Worm (Caenorhabditis elegans) whole organism, midembryonic: ENCODE results near the gene frpr-6.

Source experiments
- T22C8.4 ChIP-seq: fragments of 200-800 bp; sonication (Bioruptor generic); IDR thresholded peaks from 2 replicates; pipeline ENCODE4 v1.3.6; 2022; ENCODE audit warnings: missing genetic modification characterization, missing compliant biosample characterization
- cog-1 ChIP-seq: sonication (generic microtip); optimal IDR thresholded peaks from 2 replicates; lab custom pipeline; 2016; ENCODE audit warnings: missing genetic modification characterization, missing compliant biosample characterization
- flt-1 ChIP-seq: fragments of 200-800 bp; sonication (Bioruptor generic); IDR thresholded peaks from 2 replicates; pipeline ENCODE4 v1.3.6; 2022; ENCODE audit warnings: missing genetic modification characterization, missing compliant biosample characterization
- klf-2 ChIP-seq: fragments of 200-800 bp; sonication (Bioruptor generic); conservative IDR thresholded peaks from 2 replicates; pipeline ENCODE4 v1.3.6; 2022; ENCODE audit warnings: missing genetic modification reagents, missing genetic modification characterization, missing compliant biosample characterization
- med-1 ChIP-seq: sonication (generic microtip); optimal IDR thresholded peaks from 2 replicates; lab custom pipeline; 2017; ENCODE audit warnings: missing genetic modification characterization, mild to moderate bottlenecking, missing compliant biosample characterization, antibody characterized with exemption, missing genetic modification reagents; ENCODE audit not compliant: insufficient read depth
- ref-1 ChIP-seq: fragments of 200-800 bp; sonication (Bioruptor generic); conservative IDR thresholded peaks from 2 replicates; pipeline ENCODE4 v1.3.6; 2022; ENCODE audit warnings: missing genetic modification reagents, missing genetic modification characterization, missing compliant biosample characterization
- tab-1 ChIP-seq: fragments of 200-800 bp; sonication (Bioruptor generic); IDR thresholded peaks from 2 replicates; pipeline ENCODE4 v1.3.6; 2022; ENCODE audit warnings: missing genetic modification characterization, missing compliant biosample characterization
- ztf-23 ChIP-seq: fragments of 200-800 bp; sonication (Bioruptor generic); IDR thresholded peaks from 2 replicates; pipeline ENCODE4 v1.3.6; 2022; ENCODE audit warnings: missing genetic modification reagents, missing genetic modification characterization, missing compliant biosample characterization
- ztf-29 ChIP-seq: fragments of 200-800 bp; sonication (Bioruptor generic); IDR thresholded peaks from 2 replicates; pipeline ENCODE4 v1.3.6; 2022; ENCODE audit warnings: missing genetic modification reagents, missing genetic modification characterization, missing compliant biosample characterization

DNA sequence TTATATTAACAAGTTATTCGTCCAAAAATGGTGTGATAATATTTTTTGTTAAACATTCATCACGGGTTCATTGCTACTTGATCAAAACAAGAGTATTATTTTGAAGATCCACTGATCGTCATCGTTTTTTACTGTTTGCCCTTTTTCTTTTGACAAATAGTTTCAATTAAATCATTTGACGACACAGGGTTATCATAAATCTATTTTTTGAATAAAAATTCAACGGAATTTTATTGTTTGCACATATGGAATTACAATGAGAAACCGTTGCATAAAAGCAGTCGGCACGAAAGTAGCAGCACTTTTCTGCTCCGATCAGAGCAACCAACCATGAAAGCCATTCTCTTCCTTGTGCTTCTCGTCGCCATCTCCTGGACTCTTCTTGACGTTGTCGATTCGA, 33.3 kb downstream of the frpr-6 start, which contains the start of gene fip-2:
- TF ChIP-seq ref-1 (GFP tag; lab: Robert Waterston, UW) (no peak), tab-1 (no peak), cog-1 (tag; lab: Kevin White, UChicago) (no peak), ztf-29 (GFP tag; lab: Robert Waterston, UW) (no peak), flt-1 (GFP tag; lab: Robert Waterston, UW) (no peak), klf-2 (no peak), ztf-23 (GFP tag; lab: Robert Waterston, UW) (no peak), T22C8.4 (GFP tag; lab: Robert Waterston, UW) (no peak), med-1 (GFP tag; lab: Kevin White, UChicago) (no peak)
